Worm (Caenorhabditis elegans) whole organism, midembryonic: ENCODE measurements around the gene rdl-1.

Experiments used
- T22C8.4 ChIP-seq: fragments of 200-800 bp; sonication (Bioruptor generic); IDR thresholded peaks from 2 replicates; pipeline ENCODE4 v1.3.6; 2022; ENCODE audit warnings: missing genetic modification characterization, missing compliant biosample characterization
- cog-1 ChIP-seq: sonication (generic microtip); optimal IDR thresholded peaks from 2 replicates; lab custom pipeline; 2016; ENCODE audit warnings: missing genetic modification characterization, missing compliant biosample characterization
- flt-1 ChIP-seq: fragments of 200-800 bp; sonication (Bioruptor generic); IDR thresholded peaks from 2 replicates; pipeline ENCODE4 v1.3.6; 2022; ENCODE audit warnings: missing genetic modification characterization, missing compliant biosample characterization
- klf-2 ChIP-seq: fragments of 200-800 bp; sonication (Bioruptor generic); conservative IDR thresholded peaks from 2 replicates; pipeline ENCODE4 v1.3.6; 2022; ENCODE audit warnings: missing genetic modification reagents, missing genetic modification characterization, missing compliant biosample characterization
- med-1 ChIP-seq: sonication (generic microtip); optimal IDR thresholded peaks from 2 replicates; lab custom pipeline; 2017; ENCODE audit warnings: missing genetic modification characterization, mild to moderate bottlenecking, missing compliant biosample characterization, antibody characterized with exemption, missing genetic modification reagents; ENCODE audit not compliant: insufficient read depth
- ref-1 ChIP-seq: fragments of 200-800 bp; sonication (Bioruptor generic); conservative IDR thresholded peaks from 2 replicates; pipeline ENCODE4 v1.3.6; 2022; ENCODE audit warnings: missing genetic modification reagents, missing genetic modification characterization, missing compliant biosample characterization
- tab-1 ChIP-seq: fragments of 200-800 bp; sonication (Bioruptor generic); IDR thresholded peaks from 2 replicates; pipeline ENCODE4 v1.3.6; 2022; ENCODE audit warnings: missing genetic modification characterization, missing compliant biosample characterization
- ztf-29 ChIP-seq: fragments of 200-800 bp; sonication (Bioruptor generic); IDR thresholded peaks from 2 replicates; pipeline ENCODE4 v1.3.6; 2022; ENCODE audit warnings: missing genetic modification reagents, missing genetic modification characterization, missing compliant biosample characterization

rdl-1 gene

ce11 chrIV:7723555-7723954, 46.5 kb downstream of the rdl-1 start:
- TF ChIP-seq T22C8.4 (GFP tag; lab: Robert Waterston, UW), result no peak

- TF ChIP-seq T22C8.4 (GFP tag; lab: Robert Waterston, UW), result no peak
- TF ChIP-seq klf-2, result no peak
- TF ChIP-seq ref-1, result no peak
- TF ChIP-seq tab-1 (GFP tag; lab: Robert Waterston, UW), result no peak
- no peak for TF ChIP-seq ztf-29 (GFP tag; lab: Robert Waterston, UW)
- no peak for TF ChIP-seq cog-1
- TF ChIP-seq flt-1 (GFP tag; lab: Robert Waterston, UW), result no peak
- no peak for TF ChIP-seq med-1 (GFP tag; lab: Kevin White, UChicago)
Observed at ce11 chrIV:7722806-7723205, 47.3 kb downstream of the rdl-1 start, which contains the start of gene C50F7.6. TSS of gene C50F7.6 (minus strand) at chrIV:7723199.
